Worm (Caenorhabditis elegans): Measurements from ENCODE around the gene srx-4.

ce11 chrV:702260-702659, 9.7 kb upstream of the srx-4 start, which contains the start of gene srbc-37:
- no peak for TF ChIP-seq ama-1 (optimal IDR thresholded peaks at IDR 0.05)
- TF ChIP-seq flt-1 (GFP tag; IDR thresholded peaks at IDR 0.05), result no peak
- no peak for TF ChIP-seq sea-1 (GFP tag; conservative IDR thresholded peaks at IDR 0.05)
- no peak for TF ChIP-seq scrt-1 (GFP tag; IDR thresholded peaks at IDR 0.05)
- TF ChIP-seq ceh-36 (tag; optimal IDR thresholded peaks at IDR 0.05), result no peak
- TF ChIP-seq tbx-37 (GFP tag; conservative IDR thresholded peaks at IDR 0.05), result no peak
- no peak for TF ChIP-seq hnd-1 (tag; optimal IDR thresholded peaks at IDR 0.05)
- no peak for TF ChIP-seq tbx-11 (GFP tag; IDR thresholded peaks at IDR 0.05)

All from whole organism, early embryonic.